Worm (Caenorhabditis elegans) whole organism, L1 larva: ENCODE measurements around the gene hpo-10.

Experiments
- ceh-88 ChIP-seq: fragments of 200-800 bp; sonication (Bioruptor generic); IDR thresholded peaks from 2 replicates; pipeline ENCODE4 v1.3.6; 2022; ENCODE audit warnings: missing genetic modification characterization, missing compliant biosample characterization
- lin-35 ChIP-seq, 2 experiments: fragments of 150-350 bp; optimal IDR thresholded peaks; 2 replicates each; lab custom pipeline; 2014; ENCODE audit warnings: missing biosample characterization in 2 of 2, missing genetic modification characterization in 2 of 2, missing genetic modification reagents in 2 of 2

DNA sequence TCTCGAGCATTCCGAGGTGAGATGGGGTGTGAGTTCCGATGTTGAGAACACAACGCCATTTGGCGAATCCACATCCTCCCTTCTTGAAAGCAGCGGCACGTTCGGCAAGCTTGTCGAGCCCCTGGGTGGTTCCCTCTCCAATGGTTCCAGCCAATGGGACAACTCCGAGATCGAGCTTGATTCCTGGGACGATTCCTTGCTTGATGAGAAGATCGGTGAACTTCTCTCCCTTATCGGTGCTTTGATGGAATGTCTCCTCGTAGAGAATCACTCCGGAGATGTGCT lies 3.9 kb upstream of the hpo-10 start:
- no peak for TF ChIP-seq lin-35 (GFP tag; optimal IDR thresholded peaks at IDR 0.05; lab: Kevin White, UChicago)
- no peak for TF ChIP-seq ceh-88 (GFP tag; lab: Robert Waterston, UW)
